Worm (Caenorhabditis elegans): ENCODE measurements around the gene F20G2.5.

F20G2.5 gene

ce11 chrV:13789362-13789761 lies 18.1 kb downstream of the F20G2.5 start:
- TF ChIP-seq nhr-28 (tag; optimal IDR thresholded peaks at IDR 0.05) (no peak), fos-1 (tag; optimal IDR thresholded peaks at IDR 0.05) (peak; percentile 0), lin-15B (tag; optimal IDR thresholded peaks at IDR 0.05) (peak; percentile 94), ama-1 (optimal IDR thresholded peaks at IDR 0.05) (peak; percentile 76), egl-5 (tag; optimal IDR thresholded peaks at IDR 0.05) (peak; percentile 80), nhr-77 (tag; optimal IDR thresholded peaks at IDR 0.05) (no peak), elt-3 (tag; optimal IDR thresholded peaks at IDR 0.05) (no peak), elt-2 (tag; optimal IDR thresholded peaks at IDR 0.05) (peak; percentile 87), nfya-1 (tag; optimal IDR thresholded peaks at IDR 0.05; ENCODE audit: insufficient read depth) (peak; percentile 95), ceh-28 (tag; optimal IDR thresholded peaks at IDR 0.05) (peak; percentile 84), ztf-11 (tag; optimal IDR thresholded peaks at IDR 0.05) (no peak), jun-1 (tag; optimal IDR thresholded peaks at IDR 0.05) (peak; percentile 90), eor-1 (tag; optimal IDR thresholded peaks at IDR 0.05) (no peak), daf-12 (tag; optimal IDR thresholded peaks at IDR 0.05) (no peak), ztf-4 (tag; optimal IDR thresholded peaks at IDR 0.05) (no peak), mdl-1 (tag; optimal IDR thresholded peaks at IDR 0.05) (peak; percentile 44), tbx-2 (tag; optimal IDR thresholded peaks at IDR 0.05) (peak; percentile 6), ZK546.5 (tag; optimal IDR thresholded peaks at IDR 0.05) (no peak), lsy-12 (tag; optimal IDR thresholded peaks at IDR 0.05) (peak; percentile 81), nhr-67 (tag; optimal IDR thresholded peaks at IDR 0.05) (no peak), skn-1 (tag; optimal IDR thresholded peaks at IDR 0.05) (peak; percentile 29), fkh-10 (GFP tag; optimal IDR thresholded peaks at IDR 0.05) (peak; percentile 25), pqm-1 (tag; optimal IDR thresholded peaks at IDR 0.05) (peak; percentile 79), fkh-2 (tag; optimal IDR thresholded peaks at IDR 0.05) (peak; percentile 1), pha-4 (tag; optimal IDR thresholded peaks at IDR 0.05) (peak; percentile 99), unc-62 (GFP tag; optimal IDR thresholded peaks at IDR 0.05) (peak; percentile 60), hmg-11 (tag; optimal IDR thresholded peaks at IDR 0.05) (peak; percentile 88), ceh-9 (tag; optimal IDR thresholded peaks at IDR 0.05) (no peak), nhr-25 (tag; optimal IDR thresholded peaks at IDR 0.05) (peak; percentile 84), nhr-43 (tag; optimal IDR thresholded peaks at IDR 0.05; ENCODE audit: poor library complexity, severe bottlenecking) (peak; percentile 20), R02D3.7 (tag; optimal IDR thresholded peaks at IDR 0.05) (peak; percentile 19), aly-2 (tag; optimal IDR thresholded peaks at IDR 0.05) (no peak), unc-39 (tag; optimal IDR thresholded peaks at IDR 0.05) (no peak), sea-2 (GFP tag; optimal IDR thresholded peaks at IDR 0.05) (no peak), ceh-82 (tag; optimal IDR thresholded peaks at IDR 0.05) (peak; percentile 50), nhr-12 (tag; optimal IDR thresholded peaks at IDR 0.05) (no peak), lin-39 (tag; optimal IDR thresholded peaks at IDR 0.05) (peak; percentile 96), nhr-11 (tag; optimal IDR thresholded peaks at IDR 0.05) (peak; percentile 91), elt-1 (tag; optimal IDR thresholded peaks at IDR 0.05) (no peak), nhr-23 (tag; optimal IDR thresholded peaks at IDR 0.05) (peak; percentile 81), snpc-4 (tag; optimal IDR thresholded peaks at IDR 0.05) (peak; percentile 71), nhr-237 (tag; optimal IDR thresholded peaks at IDR 0.05) (no peak)

DNA sequence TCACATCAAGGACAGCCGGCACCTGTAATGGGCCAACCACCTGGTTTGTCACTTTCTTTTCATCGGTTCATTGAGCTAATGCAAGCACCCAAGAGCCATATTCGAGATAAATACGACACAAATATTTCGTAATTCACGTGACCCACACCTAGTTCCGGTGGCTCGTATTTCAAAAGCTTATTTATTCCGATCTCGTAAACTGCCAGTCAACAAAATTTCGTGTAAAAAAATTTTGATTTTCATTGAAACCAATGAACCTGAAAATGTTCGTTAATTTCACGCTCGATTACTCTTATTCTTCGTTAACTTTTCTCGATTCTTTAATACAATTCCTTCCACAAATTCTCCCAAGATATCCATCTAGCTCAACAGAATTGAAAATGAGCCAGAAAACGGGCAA lies 18.8 kb downstream of the F20G2.5 start:
- TF ChIP-seq ztf-11 (tag; optimal IDR thresholded peaks at IDR 0.05) = no peak
- no peak for TF ChIP-seq sea-2 (GFP tag; optimal IDR thresholded peaks at IDR 0.05)
- no peak for TF ChIP-seq nhr-28 (tag; optimal IDR thresholded peaks at IDR 0.05)
- TF ChIP-seq jun-1 (tag; optimal IDR thresholded peaks at IDR 0.05) = no peak
- no peak for TF ChIP-seq nhr-25 (tag; optimal IDR thresholded peaks at IDR 0.05)
- TF ChIP-seq hmg-11 (tag; optimal IDR thresholded peaks at IDR 0.05) = no peak
- TF ChIP-seq elt-1 (tag; optimal IDR thresholded peaks at IDR 0.05) = no peak
- no peak for TF ChIP-seq ztf-4 (tag; optimal IDR thresholded peaks at IDR 0.05)
- no peak for TF ChIP-seq ceh-28 (tag; optimal IDR thresholded peaks at IDR 0.05)
- TF ChIP-seq tbx-2 (tag; optimal IDR thresholded peaks at IDR 0.05) = no peak
- no peak for TF ChIP-seq nhr-23 (tag; optimal IDR thresholded peaks at IDR 0.05)
- TF ChIP-seq elt-2 (tag; optimal IDR thresholded peaks at IDR 0.05) = no peak
- TF ChIP-seq zag-1 (tag; optimal IDR thresholded peaks at IDR 0.05) = no peak
- TF ChIP-seq nhr-237 (tag; optimal IDR thresholded peaks at IDR 0.05) = no peak
- TF ChIP-seq lin-39 (tag; optimal IDR thresholded peaks at IDR 0.05) = no peak
- TF ChIP-seq mdl-1 (tag; optimal IDR thresholded peaks at IDR 0.05) = no peak

All from whole organism, L3 larva.